Fruit fly (Drosophila melanogaster): ENCODE data around the gene htt.

- TF ChIP-seq CG10348 (GFP tag; IDR thresholded peaks at IDR 0.05) (no peak), CG13204 (GFP tag; optimal IDR thresholded peaks at IDR 0.05) (no peak), Ets98B (GFP tag; IDR thresholded peaks at IDR 0.05) (no peak), CG4496 (GFP tag; IDR thresholded peaks at IDR 0.05) (no peak), CG8301 (tag; optimal IDR thresholded peaks at IDR 0.05) (no peak), gl (tag; optimal IDR thresholded peaks at IDR 0.05) (no peak), CG14655 (GFP tag; optimal IDR thresholded peaks at IDR 0.05) (no peak), CG12605 (GFP tag; IDR thresholded peaks at IDR 0.05) (no peak), fd96Ca (GFP tag; IDR thresholded peaks at IDR 0.05) (no peak), D1 (tag; optimal IDR thresholded peaks at IDR 0.05) (no peak)
Observed at dm6 chr3R:28679583-28679982, 16.5 kb upstream of the htt start.

Data from whole organism, pupa.